Worm (Caenorhabditis elegans): ENCODE measurements around the gene cdk-4.
A peak's percentile ranks its signal among the peaks of the same experiment; 100 is the strongest.

Gene cdk-4

DNA sequence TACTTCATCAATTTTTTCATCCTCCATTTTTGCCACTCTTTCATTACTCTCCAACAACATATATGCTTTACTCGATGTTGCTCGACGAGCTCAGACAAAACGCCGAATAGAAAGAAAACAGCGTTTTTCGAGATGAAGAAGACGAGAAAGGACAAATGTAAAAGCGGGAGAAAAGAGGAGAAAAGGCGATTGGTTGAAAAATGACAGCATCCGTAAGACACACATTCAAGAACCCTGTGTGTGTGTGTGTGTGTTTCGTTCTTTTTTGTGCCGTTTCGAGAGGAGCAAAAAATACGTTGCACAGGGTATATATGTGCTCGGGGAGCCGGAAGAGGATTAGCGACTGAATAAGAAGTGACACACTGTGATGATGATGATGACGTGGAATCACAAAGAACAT lies 24.9 kb downstream of the cdk-4 start:
- no peak for TF ChIP-seq fos-1 (tag; optimal IDR thresholded peaks at IDR 0.05)
- TF ChIP-seq nhr-11 (tag; optimal IDR thresholded peaks at IDR 0.05): no peak
- no peak for TF ChIP-seq nhr-129 (tag; optimal IDR thresholded peaks at IDR 0.05)
- TF ChIP-seq egl-27 (tag; optimal IDR thresholded peaks at IDR 0.05): no peak
- no peak for TF ChIP-seq nhr-77 (tag; optimal IDR thresholded peaks at IDR 0.05)
- TF ChIP-seq unc-55 (GFP tag; optimal IDR thresholded peaks at IDR 0.05): peak; percentile 74
- no peak for TF ChIP-seq sma-3 (GFP tag; optimal IDR thresholded peaks at IDR 0.05)
- no peak for TF ChIP-seq ztf-4 (tag; optimal IDR thresholded peaks at IDR 0.05)
- peak; percentile 37 for TF ChIP-seq crh-2 (tag; optimal IDR thresholded peaks at IDR 0.05)
- TF ChIP-seq nhr-10 (tag; optimal IDR thresholded peaks at IDR 0.05): no peak
- TF ChIP-seq sem-4 (tag; optimal IDR thresholded peaks at IDR 0.05): no peak
- TF ChIP-seq Y55F3AM.14 (GFP tag; optimal IDR thresholded peaks at IDR 0.05): no peak
- TF ChIP-seq F13H6.1 (tag; optimal IDR thresholded peaks at IDR 0.05): no peak
- TF ChIP-seq lsy-2 (tag; optimal IDR thresholded peaks at IDR 0.05): peak in 1 of 2 experiments; percentile 25
- TF ChIP-seq nhr-25 (tag; optimal IDR thresholded peaks at IDR 0.05): no peak
- TF ChIP-seq unc-39 (tag; optimal IDR thresholded peaks at IDR 0.05): no peak
- no peak for TF ChIP-seq ZK546.5 (tag; optimal IDR thresholded peaks at IDR 0.05)
- TF ChIP-seq lin-39 (tag; optimal IDR thresholded peaks at IDR 0.05): peak; percentile 30
- TF ChIP-seq dmd-4 (tag; optimal IDR thresholded peaks at IDR 0.05): no peak
- TF ChIP-seq elt-1 (tag; optimal IDR thresholded peaks at IDR 0.05): no peak
- TF ChIP-seq skn-1 (tag; optimal IDR thresholded peaks at IDR 0.05): no peak
- no peak for TF ChIP-seq ama-1 (optimal IDR thresholded peaks at IDR 0.05)
- TF ChIP-seq C34F6.9 (tag; optimal IDR thresholded peaks at IDR 0.05): peak; percentile 17
- peak; percentile 26 for TF ChIP-seq mab-5 (tag; optimal IDR thresholded peaks at IDR 0.05)
- TF ChIP-seq zag-1 (tag; optimal IDR thresholded peaks at IDR 0.05): peak; percentile 30
- TF ChIP-seq ceh-16 (tag; optimal IDR thresholded peaks at IDR 0.05): no peak
- no peak for TF ChIP-seq lin-11 (tag; optimal IDR thresholded peaks at IDR 0.05)
- no peak for TF ChIP-seq lin-13 (GFP tag; optimal IDR thresholded peaks at IDR 0.05)
- no peak for TF ChIP-seq peb-1 (tag; optimal IDR thresholded peaks at IDR 0.05)

DNA sequence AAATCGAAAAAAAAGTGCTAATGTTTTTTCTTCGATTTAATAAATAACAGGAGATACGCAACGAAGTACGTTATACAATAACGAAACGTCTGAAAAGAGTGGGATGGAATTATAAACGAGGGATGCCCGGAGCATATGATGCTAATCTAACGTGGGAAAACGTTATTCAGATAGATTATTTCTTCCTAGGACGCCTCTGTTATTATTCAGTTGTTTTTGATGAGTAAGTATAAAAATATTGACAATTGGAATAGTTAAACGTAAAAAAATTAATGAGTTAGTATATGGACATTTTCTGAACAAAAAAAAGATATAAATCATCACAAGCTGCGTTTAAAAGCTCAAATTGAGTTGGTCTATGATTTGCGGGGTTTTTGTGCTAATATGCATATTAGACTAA lies 33.9 kb downstream of the cdk-4 start, which contains the start of gene srd-51:
srd-51 (minus strand) TSS at position 101 of the 400 bp plus-strand sequence.
- TF ChIP-seq Y55F3AM.14 (GFP tag; optimal IDR thresholded peaks at IDR 0.05) (no peak), ama-1 (optimal IDR thresholded peaks at IDR 0.05) (no peak), peb-1 (tag; optimal IDR thresholded peaks at IDR 0.05) (no peak), lin-39 (tag; optimal IDR thresholded peaks at IDR 0.05) (no peak), unc-55 (GFP tag; optimal IDR thresholded peaks at IDR 0.05) (no peak), snpc-4 (tag; optimal IDR thresholded peaks at IDR 0.05) (no peak), sma-3 (GFP tag; optimal IDR thresholded peaks at IDR 0.05) (no peak), aly-2 (tag; optimal IDR thresholded peaks at IDR 0.05) (no peak), elt-3 (tag; optimal IDR thresholded peaks at IDR 0.05) (no peak), ZK546.5 (tag; optimal IDR thresholded peaks at IDR 0.05) (no peak), ceh-16 (tag; optimal IDR thresholded peaks at IDR 0.05) (no peak), nhr-25 (tag; optimal IDR thresholded peaks at IDR 0.05) (no peak), lin-13 (GFP tag; optimal IDR thresholded peaks at IDR 0.05) (no peak), mdl-1 (tag; optimal IDR thresholded peaks at IDR 0.05) (no peak)

DNA sequence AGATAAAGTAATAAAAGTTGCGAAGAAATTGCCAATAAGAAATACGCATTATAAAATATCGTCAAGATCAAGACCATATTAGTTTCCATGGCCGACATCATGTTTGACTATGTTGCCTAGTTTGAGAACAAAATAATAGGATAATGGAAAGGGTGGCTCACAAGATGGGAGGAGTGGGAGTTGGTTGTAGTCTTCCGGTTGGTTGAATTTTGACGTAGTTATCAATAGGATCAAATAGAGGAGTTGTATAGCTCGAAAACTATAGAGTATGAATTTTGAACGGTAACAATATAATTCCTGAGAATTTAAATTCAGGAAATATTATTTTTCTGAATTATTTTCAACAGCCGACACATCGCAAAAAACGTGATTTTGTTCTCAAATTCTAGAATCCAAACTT lies 37.0 kb downstream of the cdk-4 start, which contains the start of gene srd-50:
srd-50 (minus strand) TSS at position 101 of the 400 bp plus-strand sequence.
- TF ChIP-seq snpc-4 (tag; optimal IDR thresholded peaks at IDR 0.05) (no peak), sem-4 (tag; optimal IDR thresholded peaks at IDR 0.05) (no peak), R02D3.7 (tag; optimal IDR thresholded peaks at IDR 0.05) (no peak), ztf-4 (tag; optimal IDR thresholded peaks at IDR 0.05) (no peak), peb-1 (tag; optimal IDR thresholded peaks at IDR 0.05) (no peak), mab-5 (tag; optimal IDR thresholded peaks at IDR 0.05) (no peak), elt-1 (tag; optimal IDR thresholded peaks at IDR 0.05) (no peak), ztf-11 (tag; optimal IDR thresholded peaks at IDR 0.05) (no peak), unc-55 (GFP tag; optimal IDR thresholded peaks at IDR 0.05) (no peak), mdl-1 (tag; optimal IDR thresholded peaks at IDR 0.05) (no peak)

DNA sequence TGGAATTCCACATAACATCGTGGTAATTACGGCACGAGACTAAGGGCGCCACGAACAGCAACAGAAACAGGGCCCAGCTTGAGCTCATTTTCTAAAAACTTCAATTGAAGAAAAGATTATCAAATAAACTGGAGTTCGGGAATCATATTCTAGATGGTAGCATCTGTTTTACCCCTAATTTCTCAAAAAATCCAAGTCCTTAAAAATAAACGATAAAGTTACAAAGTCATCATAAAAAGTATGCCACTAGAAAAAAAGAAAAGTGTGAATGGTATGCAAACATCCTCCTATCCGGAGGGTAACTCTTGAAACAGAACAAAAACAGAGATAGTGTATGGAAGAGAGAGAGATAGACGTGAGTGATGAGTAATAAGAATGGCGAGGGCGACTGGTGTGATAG lies 41.4 kb downstream of the cdk-4 start, which contains the start of gene efn-3:
efn-3 (minus strand) TSS at position 101 of the 400 bp plus-strand sequence.
- TF ChIP-seq unc-62 (GFP tag; optimal IDR thresholded peaks at IDR 0.05): no peak
- no peak for TF ChIP-seq nhr-12 (tag; optimal IDR thresholded peaks at IDR 0.05)
- TF ChIP-seq aly-2 (tag; optimal IDR thresholded peaks at IDR 0.05): no peak
- TF ChIP-seq unc-55 (GFP tag; optimal IDR thresholded peaks at IDR 0.05): no peak
- no peak for TF ChIP-seq nhr-77 (tag; optimal IDR thresholded peaks at IDR 0.05)
- TF ChIP-seq sma-9 (GFP tag; optimal IDR thresholded peaks at IDR 0.05): no peak
- TF ChIP-seq sma-9 (tag; optimal IDR thresholded peaks at IDR 0.05): no peak
- no peak for TF ChIP-seq nhr-6 (tag; optimal IDR thresholded peaks at IDR 0.05)

Data from whole organism, L2 larva.